Fruit fly (Drosophila melanogaster) whole organism, embryonic: ENCODE data around the gene sa.

Source experiments
- B-H1 ChIP-seq: fragments of 200-800 bp; sonication (Bioruptor generic); IDR thresholded peaks from 3 replicates; pipeline ENCODE4 v1.3.6; 2022; ENCODE audit warnings: missing biosample characterization, missing genetic modification characterization
- CG10209 ChIP-seq: fragments of 200-800 bp; sonication (Bioruptor generic); optimal IDR thresholded peaks from 3 replicates; lab custom pipeline; 2017; ENCODE audit warnings: missing biosample characterization, mild to moderate bottlenecking, missing genetic modification characterization, missing genetic modification reagents
- CG10565 ChIP-seq: fragments of 200-800 bp; sonication (Bioruptor generic); optimal IDR thresholded peaks from 3 replicates; lab custom pipeline; 2016; ENCODE audit warnings: missing biosample characterization, mild to moderate bottlenecking, missing genetic modification characterization
- CG11398 ChIP-seq: fragments of 200-800 bp; sonication (Bioruptor generic); optimal IDR thresholded peaks from 2 replicates; lab custom pipeline; 2016; ENCODE audit warnings: missing biosample characterization, missing genetic modification characterization
- CG11560 ChIP-seq: fragments of 200-800 bp; sonication (Bioruptor generic); IDR thresholded peaks from 3 replicates; pipeline ENCODE4 v1.3.6; 2022; ENCODE audit warnings: missing biosample characterization, missing genetic modification characterization
- CG14014 ChIP-seq: fragments of 200-800 bp; sonication (Bioruptor generic); IDR thresholded peaks from 2 replicates; pipeline ENCODE4 v1.3.6; 2022; ENCODE audit warnings: missing biosample characterization, missing genetic modification characterization
- CG15011 ChIP-seq: fragments of 200-800 bp; sonication (Bioruptor generic); optimal IDR thresholded peaks from 3 replicates; lab custom pipeline; 2018; ENCODE audit warnings: missing biosample characterization, mild to moderate bottlenecking, missing genetic modification characterization
- CG17568 ChIP-seq: fragments of 200-800 bp; sonication (Bioruptor generic); optimal IDR thresholded peaks from 2 replicates; lab custom pipeline; 2018; ENCODE audit warnings: missing biosample characterization, mild to moderate bottlenecking, missing genetic modification characterization, moderate library complexity
- CG31441 ChIP-seq: fragments of 200-800 bp; sonication (Bioruptor generic); IDR thresholded peaks from 2 replicates; pipeline ENCODE4 v1.3.6; 2022; ENCODE audit warnings: missing biosample characterization, missing genetic modification characterization
- CG3281 ChIP-seq: fragments of 200-800 bp; sonication (Bioruptor generic); optimal IDR thresholded peaks from 3 replicates; lab custom pipeline; 2017; ENCODE audit warnings: missing biosample characterization, mild to moderate bottlenecking, missing genetic modification characterization
- CG33557 ChIP-seq: fragments of 200-800 bp; sonication (Bioruptor generic); optimal IDR thresholded peaks from 2 replicates; lab custom pipeline; 2019; ENCODE audit warnings: missing biosample characterization, mild to moderate bottlenecking, missing genetic modification characterization, moderate library complexity
- CG3838 ChIP-seq: fragments of 200-800 bp; sonication (Bioruptor generic); optimal IDR thresholded peaks from 3 replicates; lab custom pipeline; 2016; ENCODE audit warnings: missing biosample characterization, missing genetic modification characterization
- CG5953 ChIP-seq: fragments of 200-800 bp; sonication (Bioruptor generic); IDR thresholded peaks from 2 replicates; pipeline ENCODE4 v1.3.6; 2022; ENCODE audit warnings: missing biosample characterization, missing genetic modification characterization
- CG6813 ChIP-seq: fragments of 200-800 bp; sonication (Bioruptor generic); optimal IDR thresholded peaks from 2 replicates; lab custom pipeline; 2017; ENCODE audit warnings: missing biosample characterization, missing genetic modification characterization, mild to moderate bottlenecking, moderate library complexity, missing genetic modification reagents
- CG7271 ChIP-seq: fragments of 200-800 bp; sonication (Bioruptor generic); optimal IDR thresholded peaks from 2 replicates; lab custom pipeline; 2018; ENCODE audit warnings: missing biosample characterization, mild to moderate bottlenecking, missing genetic modification characterization, moderate library complexity
- CG7963 ChIP-seq: fragments of 200-800 bp; sonication (Bioruptor generic); IDR thresholded peaks from 3 replicates; pipeline ENCODE4 v1.3.6; 2022; ENCODE audit warnings: missing biosample characterization, missing genetic modification characterization; ENCODE audit not compliant: partially characterized antibody
- CG9437 ChIP-seq: fragments of 200-800 bp; sonication (Bioruptor generic); optimal IDR thresholded peaks from 2 replicates; lab custom pipeline; 2018; ENCODE audit warnings: missing biosample characterization, mild to moderate bottlenecking, missing genetic modification characterization
- CHES-1-like ChIP-seq: fragments of 200-800 bp; sonication (Bioruptor generic); optimal IDR thresholded peaks from 2 replicates; lab custom pipeline; 2016; ENCODE audit warnings: missing biosample characterization, missing genetic modification characterization
- CkIIα-i1 ChIP-seq: fragments of 200-800 bp; sonication (Bioruptor generic); IDR thresholded peaks from 2 replicates; pipeline ENCODE4 v1.3.6; 2022; ENCODE audit warnings: missing biosample characterization, missing genetic modification characterization
- Dfd ChIP-seq, 2 experiments: fragments of >200 bp; optimal IDR thresholded peaks; 2 replicates each; lab custom pipeline; 2017; ENCODE audit warnings: missing biosample characterization in 2 of 2, missing genetic modification characterization in 2 of 2
- E2f2 ChIP-seq: fragments of 200-800 bp; sonication (Bioruptor generic); IDR thresholded peaks from 2 replicates; pipeline ENCODE4 v1.3.6; 2022; ENCODE audit warnings: missing biosample characterization, missing genetic modification characterization
- Eip74EF ChIP-seq, 2 experiments: fragments of 200-800 bp in 1 of 2; fragments of >200 bp in 1 of 2; sonication (Bioruptor generic) in 1 of 2; optimal IDR thresholded peaks; 2 replicates each; lab custom pipeline; 2017 to 2019; ENCODE audit warnings: missing biosample characterization in 2 of 2, missing genetic modification characterization in 2 of 2, mild to moderate bottlenecking in 1 of 2, moderate library complexity in 1 of 2
- H15 ChIP-seq: fragments of 200-800 bp; sonication (Bioruptor generic); IDR thresholded peaks from 3 replicates; pipeline ENCODE4 v1.3.6; 2022; ENCODE audit warnings: missing biosample characterization, missing genetic modification characterization
- MTF-1 ChIP-seq: fragments of 200-800 bp; sonication (Bioruptor generic); optimal IDR thresholded peaks from 2 replicates; lab custom pipeline; 2018; ENCODE audit warnings: missing biosample characterization, mild to moderate bottlenecking, missing genetic modification characterization, borderline replicate concordance
- Mrtf ChIP-seq: fragments of 200-800 bp; sonication (Bioruptor generic); IDR thresholded peaks from 3 replicates; pipeline ENCODE4 v1.3.6; 2022; ENCODE audit warnings: missing biosample characterization, missing genetic modification characterization
- Nf-YC ChIP-seq: fragments of 200-800 bp; optimal IDR thresholded peaks from 3 replicates; lab custom pipeline; 2019; ENCODE audit warnings: missing biosample characterization, mild to moderate bottlenecking, missing genetic modification characterization, moderate library complexity
- Oaz ChIP-seq: fragments of 200-800 bp; sonication (Bioruptor generic); IDR thresholded peaks from 2 replicates; pipeline ENCODE4 v1.3.6; 2022; ENCODE audit warnings: missing biosample characterization, missing genetic modification characterization
- Rfx ChIP-seq: fragments of 200-800 bp; sonication (Bioruptor generic); IDR thresholded peaks from 2 replicates; pipeline ENCODE4 v1.3.6; 2022; ENCODE audit warnings: missing biosample characterization, missing genetic modification characterization
- cas ChIP-seq: fragments of 200-800 bp; sonication (Bioruptor generic); IDR thresholded peaks from 2 replicates; pipeline ENCODE4 v1.3.6; 2022; ENCODE audit warnings: missing biosample characterization, missing genetic modification characterization
- croc ChIP-seq: fragments of 200-800 bp; sonication (Bioruptor generic); conservative IDR thresholded peaks from 3 replicates; pipeline ENCODE4 v1.3.6; 2022; ENCODE audit warnings: missing biosample characterization, missing genetic modification characterization
- crol ChIP-seq: fragments of 200-800 bp; sonication (Bioruptor generic); IDR thresholded peaks from 2 replicates; pipeline ENCODE4 v1.3.6; 2022; ENCODE audit warnings: missing biosample characterization, missing genetic modification characterization
- dmrt11E ChIP-seq: fragments of 200-800 bp; sonication (Bioruptor generic); optimal IDR thresholded peaks from 3 replicates; lab custom pipeline; 2018; ENCODE audit warnings: missing biosample characterization, mild to moderate bottlenecking, missing genetic modification characterization, moderate library complexity
- ewg ChIP-seq: fragments of 200-800 bp; sonication (Bioruptor generic); optimal IDR thresholded peaks from 3 replicates; lab custom pipeline; 2017; ENCODE audit warnings: mild to moderate bottlenecking, missing biosample characterization, missing genetic modification reagents, missing genetic modification characterization
- gce ChIP-seq: fragments of 200-800 bp; sonication (Bioruptor generic); IDR thresholded peaks from 3 replicates; pipeline ENCODE4 v1.3.6; 2022; ENCODE audit warnings: missing biosample characterization, missing genetic modification characterization
- hth ChIP-seq: fragments of >200 bp; optimal IDR thresholded peaks from 2 replicates; lab custom pipeline; 2017; ENCODE audit warnings: inconsistent platforms
- lmd ChIP-seq: fragments of 200-800 bp; sonication (Bioruptor generic); IDR thresholded peaks from 2 replicates; pipeline ENCODE4 v1.3.6; 2022; ENCODE audit warnings: missing biosample characterization, missing genetic modification characterization
- lola ChIP-seq, 3 experiments: fragments of >200 bp in 2 of 3; fragments of 200-800 bp in 1 of 3; sonication (Bioruptor generic) in 1 of 3; optimal IDR thresholded peaks; 2 replicates each; lab custom pipeline; 2017 to 2019; ENCODE audit warnings: missing biosample characterization in 3 of 3, missing genetic modification characterization in 3 of 3, mild to moderate bottlenecking in 1 of 3, moderate library complexity in 1 of 3
- lov ChIP-seq, 2 experiments: fragments of 200-800 bp in 1 of 2; fragments of >200 bp in 1 of 2; sonication (Bioruptor generic) in 1 of 2; IDR thresholded peaks in 1 of 2; optimal IDR thresholded peaks in 1 of 2; 2 replicates in 1 of 2; 3 replicates in 1 of 2; pipeline versions ENCODE4 v1.3.6 to Lab custom; 2017 to 2022; ENCODE audit warnings: missing biosample characterization in 1 of 2, missing genetic modification characterization in 1 of 2
- maf-S ChIP-seq: fragments of 200-800 bp; sonication (Bioruptor generic); optimal IDR thresholded peaks from 2 replicates; lab custom pipeline; 2016; ENCODE audit warnings: missing biosample characterization, missing genetic modification characterization
- prd ChIP-seq, 3 experiments: fragments of >200 bp in 2 of 3; fragments of 200-800 bp in 1 of 3; sonication (Bioruptor generic) in 1 of 3; optimal IDR thresholded peaks in 2 of 3; IDR thresholded peaks in 1 of 3; 2 replicates in 2 of 3; 3 replicates in 1 of 3; pipeline versions ENCODE4 v1.3.6 to Lab custom; 2017 to 2022; ENCODE audit warnings: missing biosample characterization in 1 of 3, missing genetic modification characterization in 1 of 3
- row ChIP-seq: fragments of 200-800 bp; sonication (Bioruptor generic); IDR thresholded peaks from 3 replicates; pipeline ENCODE4 v1.3.6; 2022; ENCODE audit warnings: missing biosample characterization, missing genetic modification characterization
- sens ChIP-seq: fragments of 200-800 bp; sonication (Bioruptor generic); peaks from one replicate; lab custom pipeline; 2016; ENCODE audit warnings: missing biosample characterization, missing genetic modification characterization
- sens-2 ChIP-seq: fragments of 200-800 bp; sonication (Bioruptor generic); IDR thresholded peaks from 2 replicates; pipeline ENCODE4 v1.3.6; 2022; ENCODE audit warnings: missing biosample characterization, missing genetic modification characterization
- sim ChIP-seq: fragments of 200-800 bp; sonication (Bioruptor generic); IDR thresholded peaks from 2 replicates; pipeline ENCODE4 v1.3.6; 2022; ENCODE audit warnings: missing biosample characterization, missing genetic modification characterization
- sqz ChIP-seq: fragments of 200-800 bp; sonication (Bioruptor generic); optimal IDR thresholded peaks from 3 replicates; lab custom pipeline; 2018; ENCODE audit warnings: missing biosample characterization, mild to moderate bottlenecking, missing genetic modification characterization
- ssp ChIP-seq: fragments of 200-800 bp; sonication (Bioruptor generic); IDR thresholded peaks from 2 replicates; pipeline ENCODE4 v1.3.6; 2022; ENCODE audit warnings: missing biosample characterization, missing genetic modification characterization
- sug ChIP-seq: fragments of 200-800 bp; optimal IDR thresholded peaks from 2 replicates; lab custom pipeline; 2019; ENCODE audit warnings: missing biosample characterization, mild to moderate bottlenecking, missing genetic modification characterization, moderate library complexity
- trem ChIP-seq: fragments of 200-800 bp; optimal IDR thresholded peaks from 3 replicates; lab custom pipeline; 2019; ENCODE audit warnings: missing biosample characterization, mild to moderate bottlenecking, missing genetic modification characterization, moderate library complexity
- zfh2 ChIP-seq: fragments of 200-800 bp; sonication (Bioruptor generic); optimal IDR thresholded peaks from 2 replicates; lab custom pipeline; 2016; ENCODE audit warnings: missing biosample characterization, missing genetic modification characterization

Gene sa

DNA sequence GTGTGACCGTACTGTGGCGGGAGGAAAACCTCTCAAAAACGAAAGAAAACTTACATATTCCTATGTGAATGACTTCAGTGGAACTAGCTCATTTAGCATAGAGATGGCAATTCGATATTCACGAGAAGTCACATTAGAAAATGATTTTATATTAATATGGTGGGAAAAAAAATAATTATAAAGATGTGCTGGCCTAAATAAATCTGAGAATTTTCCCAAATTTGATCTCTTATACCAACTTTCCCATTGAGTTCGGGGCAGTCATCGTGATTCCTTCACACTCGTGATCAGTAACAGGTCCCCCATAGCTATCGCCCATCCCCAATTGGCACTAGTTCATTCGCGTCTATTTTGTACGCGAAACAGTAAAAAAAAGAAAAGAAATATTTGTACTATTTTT is 26.6 kb upstream of the sa start, which contains the start of the genes barc and Aef1 (continued):
- TF ChIP-seq sqz (GFP tag; lab: Kevin White, UChicago): no peak
- TF ChIP-seq H15 (GFP tag; lab: Robert Waterston, UW): peak; percentile 81; the same call in 2 of the 3 replicates
- TF ChIP-seq zfh2: peak; percentile 89
- peak; percentile 61 for TF ChIP-seq E2f2 (GFP tag; lab: Robert Waterston, UW)
- peak; percentile 94 for TF ChIP-seq lmd (GFP tag; lab: Robert Waterston, UW)
- peak; percentile 82 for TF ChIP-seq CG11560 (tag; lab: Robert Waterston, UW)
- TF ChIP-seq sug (tag; lab: Kevin White, UChicago): peak; percentile 89
- peak; percentile 34 for TF ChIP-seq CG17568
- TF ChIP-seq row: peak; percentile 99
- peak; percentile 35; the same call in 1 of the 2 replicates for TF ChIP-seq CkIIα-i1 (GFP tag; lab: Robert Waterston, UW)
- TF ChIP-seq CG5953 (GFP tag; lab: Robert Waterston, UW): peak; percentile 47; the same call in 1 of the 2 replicates
- peak; percentile 88 for TF ChIP-seq trem (tag; lab: Kevin White, UChicago)
- TF ChIP-seq hth (lab: Kevin White, UChicago): no peak
- TF ChIP-seq cas (GFP tag; lab: Robert Waterston, UW): peak; percentile 65; the same call in 1 of the 2 replicates
- TF ChIP-seq CG7271 (tag; lab: Kevin White, UChicago): peak; percentile 61
- TF ChIP-seq CG3838 (GFP tag; lab: Kevin White, UChicago): peak; percentile 56
- no peak for TF ChIP-seq Eip74EF (GFP tag; optimal IDR thresholded peaks at IDR 0.05; lab: Kevin White, UChicago)
- peak; percentile 79; the same call in 2 of the 3 replicates for TF ChIP-seq B-H1
- TF ChIP-seq CG15011 (GFP tag; lab: Kevin White, UChicago): peak; percentile 59
- peak; percentile 80 for TF ChIP-seq CHES-1-like
- peak; percentile 95 for TF ChIP-seq croc
- peak; percentile 74 for TF ChIP-seq CG7963 (GFP tag; lab: Robert Waterston, UW)
- peak; percentile 97 for TF ChIP-seq sens (GFP tag; lab: Kevin White, UChicago)
- no peak; the same call in 1 of the 2 replicates for TF ChIP-seq crol (GFP tag; lab: Robert Waterston, UW)
- TF ChIP-seq CG3281 (GFP tag; lab: Kevin White, UChicago): peak; percentile 77
- TF ChIP-seq CG6813 (GFP tag; lab: Kevin White, UChicago): no peak
- TF ChIP-seq CG33557: peak; percentile 79
- TF ChIP-seq CG14014 (GFP tag; lab: Robert Waterston, UW): peak; percentile 80; the same call in 1 of the 2 replicates
- peak; percentile 53 for TF ChIP-seq CG9437 (GFP tag; lab: Kevin White, UChicago)
- TF ChIP-seq lola (GFP tag; optimal IDR thresholded peaks at IDR 0.05; lab: Kevin White, UChicago): peak in 1 of 3 experiments; percentile 89
- TF ChIP-seq Rfx: peak; percentile 93
- peak; percentile 84 for TF ChIP-seq CG10209
- peak; percentile 89 for TF ChIP-seq dmrt11E
- peak; percentile 86 for TF ChIP-seq ssp
- TF ChIP-seq lov (optimal IDR thresholded peaks at IDR 0.05; lab: Kevin White, UChicago): no peak
- TF ChIP-seq lov (GFP tag; IDR thresholded peaks at IDR 0.05; lab: Robert Waterston, UW): no peak
- TF ChIP-seq MTF-1: no peak
- TF ChIP-seq Dfd (GFP tag; optimal IDR thresholded peaks at IDR 0.05; lab: Kevin White, UChicago): no peak
- no peak for TF ChIP-seq prd (optimal IDR thresholded peaks at IDR 0.05; lab: Kevin White, UChicago)
- peak; percentile 96 for TF ChIP-seq prd (GFP tag; IDR thresholded peaks at IDR 0.05; lab: Robert Waterston, UW)
- TF ChIP-seq Oaz (GFP tag; lab: Robert Waterston, UW): peak; percentile 69
- peak; percentile 46 for TF ChIP-seq CG10565 (GFP tag; lab: Kevin White, UChicago)
- TF ChIP-seq Nf-YC (tag; lab: Kevin White, UChicago): peak; percentile 72
- TF ChIP-seq ewg (GFP tag; lab: Kevin White, UChicago): peak; percentile 74
- peak; percentile 77 for TF ChIP-seq maf-S (GFP tag; lab: Kevin White, UChicago)
- peak; percentile 81 for TF ChIP-seq Mrtf (GFP tag; lab: Robert Waterston, UW)
- peak; percentile 33; the same call in 1 of the 2 replicates for TF ChIP-seq sens-2 (GFP tag; lab: Robert Waterston, UW)
- TF ChIP-seq CG31441 (GFP tag; lab: Robert Waterston, UW): peak; percentile 93
- TF ChIP-seq CG11398: peak; percentile 57
- TF ChIP-seq sim (GFP tag; lab: Robert Waterston, UW): peak; percentile 74
- TF ChIP-seq gce (GFP tag; lab: Robert Waterston, UW): peak; percentile 63; the same call in 1 of the 3 replicates
